Worm (Caenorhabditis elegans) whole organism, L1 larva: Measurements from ENCODE around the gene H06H21.37.

Experiments
- C04F5.9 ChIP-seq: sonication (generic microtip); optimal IDR thresholded peaks from 2 replicates; lab custom pipeline; 2016; ENCODE audit warnings: missing genetic modification characterization, missing compliant biosample characterization
- C16A3.4 ChIP-seq: fragments of 150-350 bp; optimal IDR thresholded peaks from 2 replicates; lab custom pipeline; 2014; ENCODE audit warnings: missing biosample characterization, missing genetic modification characterization
- C34B4.2 ChIP-seq: sonication (generic microtip); optimal IDR thresholded peaks from 2 replicates; lab custom pipeline; 2017; ENCODE audit warnings: mild to moderate bottlenecking, missing genetic modification characterization, missing compliant biosample characterization
- aha-1 ChIP-seq: fragments of 150-350 bp; optimal IDR thresholded peaks from 2 replicates; lab custom pipeline; 2014; ENCODE audit warnings: missing biosample characterization, missing genetic modification characterization
- alr-1 ChIP-seq: fragments of 200-800 bp; sonication (Bioruptor generic); optimal IDR thresholded peaks from 2 replicates; lab custom pipeline; 2018; ENCODE audit warnings: borderline replicate concordance, mild to moderate bottlenecking, missing genetic modification characterization, missing compliant biosample characterization
- ceh-8 ChIP-seq: fragments of 200-800 bp; sonication (Bioruptor generic); optimal IDR thresholded peaks from 2 replicates; lab custom pipeline; 2018; ENCODE audit warnings: mild to moderate bottlenecking, missing genetic modification characterization, moderate library complexity, missing compliant biosample characterization
- ceh-82 ChIP-seq, 3 experiments: fragments of 150-350 bp in 1 of 3; sonication (generic microtip) in 2 of 3; optimal IDR thresholded peaks; 2 replicates each; lab custom pipeline; 2014 to 2017; ENCODE audit warnings: missing biosample characterization in 3 of 3, missing genetic modification characterization in 3 of 3
- ceh-88 ChIP-seq: fragments of 200-800 bp; sonication (Bioruptor generic); IDR thresholded peaks from 2 replicates; pipeline ENCODE4 v1.3.6; 2022; ENCODE audit warnings: missing genetic modification characterization, missing compliant biosample characterization
- efl-1 ChIP-seq, 4 experiments: fragments of 150-350 bp; optimal IDR thresholded peaks in 3 of 4; peaks in 1 of 4; 1 replicate in 1 of 4; 2 replicates in 3 of 4; lab custom pipeline; 2014; ENCODE audit warnings: missing biosample characterization in 2 of 4, missing genetic modification characterization in 2 of 4, missing genetic modification reagents in 2 of 4
- efl-3 ChIP-seq: fragments of 200-800 bp; sonication (Bioruptor generic); optimal IDR thresholded peaks from 2 replicates; lab custom pipeline; 2018; ENCODE audit warnings: mild to moderate bottlenecking, missing genetic modification characterization, missing compliant biosample characterization
- elt-3 ChIP-seq, 6 experiments: fragments of 150-350 bp in 1 of 6; sonication (generic microtip); optimal IDR thresholded peaks; 2 replicates each; lab custom pipeline; 2017 to 2018; ENCODE audit warnings: missing biosample characterization in 6 of 6, missing genetic modification characterization in 6 of 6, inconsistent platforms in 1 of 6
- fkh-4 ChIP-seq: sonication (generic microtip); optimal IDR thresholded peaks from 2 replicates; lab custom pipeline; 2016; ENCODE audit warnings: missing compliant biosample characterization, missing genetic modification characterization, borderline replicate concordance
- fkh-8 ChIP-seq: sonication (generic microtip); optimal IDR thresholded peaks from 2 replicates; lab custom pipeline; 2016; ENCODE audit warnings: mild to moderate bottlenecking, missing genetic modification characterization, missing compliant biosample characterization
- fos-1 ChIP-seq: fragments of 150-350 bp; optimal IDR thresholded peaks from 2 replicates; lab custom pipeline; 2014; ENCODE audit warnings: missing biosample characterization, missing genetic modification characterization
- hlh-17 ChIP-seq: fragments of 200-800 bp; sonication (Bioruptor generic); optimal IDR thresholded peaks from 2 replicates; lab custom pipeline; 2018; ENCODE audit warnings: missing genetic modification characterization, mild to moderate bottlenecking, missing compliant biosample characterization, moderate library complexity, borderline replicate concordance
- irx-1 ChIP-seq: sonication (generic microtip); optimal IDR thresholded peaks from 2 replicates; lab custom pipeline; 2016; ENCODE audit warnings: missing genetic modification characterization, missing compliant biosample characterization
- jun-1 ChIP-seq: fragments of 150-350 bp; optimal IDR thresholded peaks from 2 replicates; lab custom pipeline; 2014; ENCODE audit warnings: missing biosample characterization, missing genetic modification reagents, missing genetic modification characterization
- lin-13 ChIP-seq: fragments of 150-350 bp; optimal IDR thresholded peaks from 2 replicates; lab custom pipeline; 2014; ENCODE audit warnings: missing biosample characterization, missing genetic modification reagents, missing genetic modification characterization
- lin-14 ChIP-seq: fragments of 200-800 bp; sonication (Bioruptor generic); optimal IDR thresholded peaks from 2 replicates; lab custom pipeline; 2018; ENCODE audit warnings: mild to moderate bottlenecking, missing genetic modification characterization, moderate library complexity, missing compliant biosample characterization
- lin-15B ChIP-seq: fragments of 150-350 bp; sonication (generic microtip); optimal IDR thresholded peaks from 3 replicates; lab custom pipeline; 2014; ENCODE audit warnings: missing biosample characterization, missing genetic modification characterization
- lin-35 ChIP-seq, 2 experiments: fragments of 150-350 bp; optimal IDR thresholded peaks; 2 replicates each; lab custom pipeline; 2014; ENCODE audit warnings: missing biosample characterization in 2 of 2, missing genetic modification characterization in 2 of 2, missing genetic modification reagents in 2 of 2
- lir-3 ChIP-seq: sonication (generic microtip); optimal IDR thresholded peaks from 2 replicates; lab custom pipeline; 2016; ENCODE audit warnings: mild to moderate bottlenecking, missing genetic modification characterization, moderate library complexity, missing compliant biosample characterization; ENCODE audit not compliant: poor library complexity
- lsy-2 ChIP-seq, 2 experiments: fragments of 150-350 bp; optimal IDR thresholded peaks; 2 replicates each; lab custom pipeline; 2014; ENCODE audit warnings: missing biosample characterization in 2 of 2, missing genetic modification characterization in 2 of 2
- mab-9 ChIP-seq: fragments of 200-800 bp; sonication (Bioruptor generic); IDR thresholded peaks from 2 replicates; pipeline ENCODE4 v1.3.6; 2022; ENCODE audit warnings: missing genetic modification reagents, missing genetic modification characterization, missing compliant biosample characterization
- mdl-1 ChIP-seq, 2 experiments: fragments of 150-350 bp; optimal IDR thresholded peaks; 2 replicates each; lab custom pipeline; 2014 to 2017; ENCODE audit warnings: missing biosample characterization in 2 of 2, missing genetic modification characterization in 2 of 2, inconsistent platforms in 1 of 2
- nhr-237 ChIP-seq: fragments of 150-350 bp; optimal IDR thresholded peaks from 2 replicates; lab custom pipeline; 2014; ENCODE audit warnings: missing biosample characterization, missing genetic modification characterization
- nhr-47 ChIP-seq: sonication (generic microtip); optimal IDR thresholded peaks from 2 replicates; lab custom pipeline; 2016; ENCODE audit warnings: mild to moderate bottlenecking, missing genetic modification characterization, moderate library complexity, missing compliant biosample characterization
- rnt-1 ChIP-seq: sonication (generic microtip); optimal IDR thresholded peaks from 2 replicates; lab custom pipeline; 2016; ENCODE audit warnings: mild to moderate bottlenecking, missing genetic modification characterization, moderate library complexity, missing compliant biosample characterization
- snu-23 ChIP-seq: sonication (generic microtip); optimal IDR thresholded peaks from 2 replicates; lab custom pipeline; 2016; ENCODE audit warnings: missing genetic modification characterization, missing compliant biosample characterization
- sptf-1 ChIP-seq: fragments of 150-350 bp; optimal IDR thresholded peaks from 2 replicates; lab custom pipeline; 2014; ENCODE audit warnings: missing biosample characterization, missing genetic modification characterization
- sup-37 ChIP-seq: fragments of 200-800 bp; sonication (Bioruptor generic); optimal IDR thresholded peaks from 2 replicates; lab custom pipeline; 2018; ENCODE audit warnings: mild to moderate bottlenecking, missing genetic modification characterization, missing compliant biosample characterization
- swsn-7 ChIP-seq: sonication (generic microtip); optimal IDR thresholded peaks from 2 replicates; lab custom pipeline; 2016; ENCODE audit warnings: missing genetic modification characterization, missing compliant biosample characterization
- unc-62 ChIP-seq: fragments of 150-350 bp; optimal IDR thresholded peaks from 2 replicates; lab custom pipeline; 2014; ENCODE audit warnings: missing biosample characterization, missing genetic modification reagents, missing genetic modification characterization
- unc-98 ChIP-seq: fragments of 200-800 bp; sonication (Bioruptor generic); IDR thresholded peaks from 2 replicates; pipeline ENCODE4 v1.3.6; 2022; ENCODE audit warnings: missing genetic modification characterization, missing compliant biosample characterization
- xbp-1 ChIP-seq: sonication (generic microtip); optimal IDR thresholded peaks from 2 replicates; lab custom pipeline; 2016; ENCODE audit warnings: missing genetic modification characterization, missing compliant biosample characterization
- zag-1 ChIP-seq: fragments of 150-350 bp; optimal IDR thresholded peaks from 2 replicates; lab custom pipeline; 2014; ENCODE audit warnings: missing biosample characterization, missing genetic modification characterization
- ztf-4 ChIP-seq: fragments of 150-350 bp; optimal IDR thresholded peaks from 2 replicates; lab custom pipeline; 2014; ENCODE audit warnings: missing biosample characterization, missing genetic modification characterization

H06H21.37 gene

DNA sequence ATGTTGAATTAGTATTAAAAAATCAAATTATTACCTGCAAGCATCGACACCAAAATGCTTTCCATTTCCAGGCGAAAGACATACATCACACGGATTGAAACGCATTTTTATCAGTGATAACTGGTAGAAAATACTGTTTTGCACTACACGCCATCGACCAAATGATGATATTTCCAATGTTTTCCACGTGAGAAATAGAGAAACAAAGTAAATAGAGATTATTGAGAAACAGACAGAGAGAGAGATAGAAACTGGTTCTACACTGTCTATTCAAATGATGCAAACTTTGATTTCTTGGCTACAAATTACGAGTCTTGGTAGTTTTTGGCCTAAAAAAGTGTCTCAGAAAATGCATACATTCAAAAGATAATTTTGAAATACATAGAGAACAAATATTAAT is 21.4 kb downstream of the H06H21.37 start, which contains the start of gene nhr-104 (continued):
- TF ChIP-seq ceh-8 (GFP tag; lab: Kevin White, UChicago) = no peak
- TF ChIP-seq lir-3 (tag; lab: Kevin White, UChicago) = no peak
- peak in 1 of 2 experiments; percentile 13 for TF ChIP-seq mdl-1 (tag; optimal IDR thresholded peaks at IDR 0.05; lab: Kevin White, UChicago)
- TF ChIP-seq fkh-8 (tag; lab: Kevin White, UChicago) = no peak
- TF ChIP-seq efl-3 (GFP tag; lab: Kevin White, UChicago) = no peak
- TF ChIP-seq ceh-82 (tag; optimal IDR thresholded peaks at IDR 0.05; lab: Kevin White, UChicago) = peak in 1 of 3 experiments; percentile 7
- no peak for TF ChIP-seq sup-37
- TF ChIP-seq fkh-4 (tag; lab: Kevin White, UChicago) = no peak
- TF ChIP-seq elt-3 (tag; optimal IDR thresholded peaks at IDR 0.05; lab: Kevin White, UChicago) = peak in 3 of 6 experiments; percentile 40 to 73 (median 41)
- no peak for TF ChIP-seq zag-1 (tag; lab: Kevin White, UChicago)
- no peak for TF ChIP-seq hlh-17 (GFP tag; lab: Kevin White, UChicago)
- peak; percentile 28 for TF ChIP-seq jun-1 (tag; lab: Kevin White, UChicago)
- no peak for TF ChIP-seq nhr-47 (tag; lab: Kevin White, UChicago)
- no peak for TF ChIP-seq sptf-1 (tag; lab: Kevin White, UChicago)
- no peak for TF ChIP-seq lin-13
- TF ChIP-seq mab-9 (GFP tag; lab: Robert Waterston, UW) = no peak
- no peak for TF ChIP-seq rnt-1 (tag; lab: Kevin White, UChicago)
- TF ChIP-seq lin-15B (tag; lab: Kevin White, UChicago) = no peak
- no peak for TF ChIP-seq C04F5.9 (tag; lab: Kevin White, UChicago)
- TF ChIP-seq C16A3.4 = peak; percentile 37
- no peak for TF ChIP-seq unc-62 (GFP tag; lab: Kevin White, UChicago)
- TF ChIP-seq nhr-237 (tag; lab: Kevin White, UChicago) = peak; percentile 8
- TF ChIP-seq aha-1 (tag; lab: Kevin White, UChicago) = no peak
- no peak for TF ChIP-seq unc-98 (GFP tag; lab: Robert Waterston, UW)
- TF ChIP-seq lin-14 (GFP tag; lab: Kevin White, UChicago) = no peak
- no peak for TF ChIP-seq ztf-4 (tag; lab: Kevin White, UChicago)
- TF ChIP-seq alr-1 = no peak
- TF ChIP-seq xbp-1 (tag; lab: Kevin White, UChicago) = no peak

DNA sequence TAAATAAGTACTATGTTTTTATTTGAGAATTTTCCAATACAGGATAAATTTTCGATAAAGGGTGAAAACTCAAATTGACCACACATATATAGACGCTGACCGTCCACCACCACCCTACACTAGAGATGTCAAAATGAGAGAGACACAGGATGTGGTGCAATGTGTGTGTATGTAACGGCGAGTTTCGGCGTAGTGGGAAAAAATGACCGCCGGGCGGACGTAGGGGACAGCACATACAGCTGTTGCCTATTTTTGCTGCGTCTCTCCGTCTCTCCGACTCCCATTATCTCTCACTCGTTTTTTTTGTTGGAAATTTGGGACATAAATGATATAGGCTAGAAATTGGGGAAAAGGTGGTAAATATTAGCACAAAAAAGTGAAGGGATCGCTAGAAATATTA is 28.7 kb downstream of the H06H21.37 start:
- TF ChIP-seq lsy-2 (tag; optimal IDR thresholded peaks at IDR 0.05; lab: Kevin White, UChicago) (peak in 1 of 2 experiments; percentile 29), lin-35 (GFP tag; optimal IDR thresholded peaks at IDR 0.05; lab: Kevin White, UChicago) (peak in 1 of 2 experiments; percentile 26), irx-1 (peak; percentile 20), snu-23 (GFP tag; lab: Kevin White, UChicago) (peak; percentile 28), swsn-7 (no peak), efl-1 (optimal IDR thresholded peaks at IDR 0.05; lab: Kevin White, UChicago) (peak in 1 of 2 experiments; percentile 19), efl-1 (GFP tag; optimal IDR thresholded peaks at IDR 0.05 in 1 of 2; lab: Kevin White, UChicago) (no peak), zag-1 (tag; lab: Kevin White, UChicago) (no peak)
- TF ChIP-seq, all 84 proteins: peak for 5

DNA sequence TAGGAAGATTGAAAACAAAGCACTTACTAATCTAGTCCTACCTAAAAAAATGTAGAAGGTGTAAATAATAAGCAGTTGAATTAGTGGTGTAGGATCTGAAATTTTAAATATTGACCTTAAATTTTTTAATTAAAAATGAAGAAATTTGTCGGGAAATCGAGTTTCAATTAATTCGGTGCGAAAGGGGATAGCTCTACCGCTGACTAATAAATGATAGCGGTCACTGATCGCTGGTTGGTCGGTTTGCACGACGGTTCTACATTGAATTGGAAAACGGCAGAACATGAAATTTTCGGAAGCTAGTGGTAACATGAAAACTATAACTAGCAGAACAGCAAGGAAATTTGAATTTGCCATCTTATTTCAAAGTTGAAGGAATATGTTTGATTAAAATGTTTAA is 29.6 kb downstream of the H06H21.37 start, which contains the start of gene set-15:
set-15 (minus strand) TSS at position 101 of the 400 bp plus-strand sequence.
- TF ChIP-seq fos-1 (no peak), C04F5.9 (tag; lab: Kevin White, UChicago) (no peak), C34B4.2 (tag; lab: Kevin White, UChicago) (no peak), unc-98 (GFP tag; lab: Robert Waterston, UW) (no peak), ceh-88 (GFP tag; lab: Robert Waterston, UW) (no peak)
